Worm (Caenorhabditis elegans): Measurements from ENCODE around the gene sdz-32.

Gene sdz-32

DNA sequence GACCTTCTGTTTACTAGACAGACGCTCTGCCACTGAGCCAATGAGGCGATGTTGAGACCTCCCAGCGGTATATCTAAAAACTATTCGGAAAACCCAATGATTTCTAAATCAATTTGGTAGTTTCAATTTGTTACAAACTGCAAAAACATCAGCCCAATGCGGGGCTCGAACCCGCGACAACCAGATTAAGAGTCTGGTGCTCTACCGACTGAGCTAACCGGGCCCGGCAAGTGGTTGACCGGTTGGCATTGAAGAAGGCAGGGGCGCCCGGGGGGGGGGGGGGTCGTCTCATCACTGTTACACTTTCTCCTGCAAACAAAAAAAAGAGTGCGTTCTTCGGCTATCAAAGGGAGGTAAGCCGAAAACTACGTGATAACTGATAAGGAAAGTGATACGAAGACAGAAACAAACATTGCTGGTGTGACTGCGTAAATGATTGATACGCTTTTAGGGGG lies 34.6 kb upstream of the sdz-32 start (continued):
- TF ChIP-seq lag-1 (GFP tag; IDR thresholded peaks at IDR 0.05) (no peak), lin-26 (GFP tag; IDR thresholded peaks at IDR 0.05) (peak; percentile 96), fkh-3 (tag; optimal IDR thresholded peaks at IDR 0.05) (no peak), lin-54 (GFP tag; optimal IDR thresholded peaks at IDR 0.05) (peak; percentile 59), lir-1 (GFP tag; conservative IDR thresholded peaks at IDR 0.05) (no peak), sea-2 (GFP tag; IDR thresholded peaks at IDR 0.05) (no peak), Y67H2A.10 (GFP tag; conservative IDR thresholded peaks at IDR 0.05) (no peak), rpc-1 (optimal IDR thresholded peaks at IDR 0.05) (peak; percentile 90), rpc-1 (tag; optimal IDR thresholded peaks at IDR 0.05) (peak; percentile 87), cebp-2 (GFP tag; IDR thresholded peaks at IDR 0.05) (0 out of 2 replicates have a peak, but pooled peaks have one; percentile 46), snpc-3.4 (tag; optimal IDR thresholded peaks at IDR 0.05) (peak; percentile 11), dpff-1 (tag; optimal IDR thresholded peaks at IDR 0.05) (no peak), chd-7 (tag; optimal IDR thresholded peaks at IDR 0.05) (peak; percentile 70), tbp1 (GFP tag; optimal IDR thresholded peaks at IDR 0.05) (peak; percentile 97), nhr-120 (GFP tag; IDR thresholded peaks at IDR 0.05) (0 out of 2 replicates have a peak, but pooled peaks have one; percentile 79), cebp-1 (GFP tag; IDR thresholded peaks at IDR 0.05) (no peak), cebp-1 (tag; optimal IDR thresholded peaks at IDR 0.05) (peak; percentile 76), atf-7 (tag; optimal IDR thresholded peaks at IDR 0.05) (peak; percentile 75), efl-1 (GFP tag; optimal IDR thresholded peaks at IDR 0.05) (no peak), ceh-91 (GFP tag; IDR thresholded peaks at IDR 0.05) (0 out of 2 replicates have a peak, but pooled peaks have one; percentile 21), madf-3 (GFP tag; IDR thresholded peaks at IDR 0.05) (no peak), let-607 (tag; optimal IDR thresholded peaks at IDR 0.05) (peak; percentile 25 to 54), mcd-1 (GFP tag; IDR thresholded peaks at IDR 0.05) (peak; percentile 80), dox-1 (GFP tag; IDR thresholded peaks at IDR 0.05) (peak; percentile 92), Y79H2A.3 (GFP tag; conservative IDR thresholded peaks at IDR 0.05) (no peak), madf-6 (GFP tag; IDR thresholded peaks at IDR 0.05) (peak; percentile 69), hrde-1 (tag; optimal IDR thresholded peaks at IDR 0.05; ENCODE audit: borderline replicate concordance) (peak; percentile 51), unc-62 (GFP tag; optimal IDR thresholded peaks at IDR 0.05) (no peak), Y56A3A.18 (GFP tag; IDR thresholded peaks at IDR 0.05) (peak; percentile 87), hlh-26 (GFP tag; conservative IDR thresholded peaks at IDR 0.05) (no peak), hmg-20 (GFP tag; IDR thresholded peaks at IDR 0.05) (peak; percentile 63; the same call in 1 of the 2 replicates), F22D6.2 (tag; optimal IDR thresholded peaks at IDR 0.05) (no peak), F39B2.1 (GFP tag; IDR thresholded peaks at IDR 0.05) (no peak), pbrm-1 (GFP tag; IDR thresholded peaks at IDR 0.05) (peak; percentile 81), madf-8 (GFP tag; conservative IDR thresholded peaks at IDR 0.05) (no peak), unc-130 (GFP tag; optimal IDR thresholded peaks at IDR 0.05) (peak; percentile 19), him-1 (tag; optimal IDR thresholded peaks at IDR 0.05) (peak; percentile 93), mes-4 (tag; optimal IDR thresholded peaks at IDR 0.05) (peak; percentile 40), F57A8.1 (GFP tag; optimal IDR thresholded peaks at IDR 0.05) (peak; percentile 81), egl-18 (GFP tag; IDR thresholded peaks at IDR 0.05) (no peak), somi-1 (GFP tag; optimal IDR thresholded peaks at IDR 0.05) (peak; percentile 68), snpc-1.3 (tag; optimal IDR thresholded peaks at IDR 0.05; ENCODE audit: insufficient read depth) (peak; percentile 52), Y53G8AR.9 (GFP tag; conservative IDR thresholded peaks at IDR 0.05) (peak; percentile 73; the same call in 1 of the 2 replicates), ets-4 (GFP tag; optimal IDR thresholded peaks at IDR 0.05) (peak; percentile 33), egrh-3 (GFP tag; IDR thresholded peaks at IDR 0.05) (peak; percentile 92), hmg-1.2 (GFP tag; IDR thresholded peaks at IDR 0.05) (peak; percentile 74), attf-6 (GFP tag; IDR thresholded peaks at IDR 0.05) (0 out of 2 replicates have a peak, but pooled peaks have one; percentile 39), nhr-27 (tag; optimal IDR thresholded peaks at IDR 0.05) (peak; percentile 69), gei-17 (GFP tag; optimal IDR thresholded peaks at IDR 0.05) (peak; percentile 46)
